Fruit fly (Drosophila melanogaster) whole organism, embryonic: ENCODE measurements around the gene CG13622.

Experiments used
- CG10654 ChIP-seq: fragments of 200-800 bp; sonication (Bioruptor generic); optimal IDR thresholded peaks from 2 replicates; lab custom pipeline; 2016; ENCODE audit warnings: missing biosample characterization, missing genetic modification characterization
- CG11247 ChIP-seq: fragments of 200-800 bp; sonication (Bioruptor generic); IDR thresholded peaks from 2 replicates; pipeline ENCODE4 v1.3.6; 2022; ENCODE audit warnings: missing biosample characterization, missing genetic modification characterization
- CG11456 ChIP-seq: fragments of 200-800 bp; sonication (Bioruptor generic); IDR thresholded peaks from 3 replicates; pipeline ENCODE4 v1.3.6; 2022; ENCODE audit warnings: missing biosample characterization, missing genetic modification characterization
- CG12071 ChIP-seq: fragments of 200-800 bp; sonication (Bioruptor generic); optimal IDR thresholded peaks from 3 replicates; lab custom pipeline; 2018; ENCODE audit warnings: missing biosample characterization, mild to moderate bottlenecking, missing genetic modification characterization
- CG12769 ChIP-seq: fragments of 200-800 bp; sonication (Bioruptor generic); optimal IDR thresholded peaks from 2 replicates; lab custom pipeline; 2019; ENCODE audit warnings: missing biosample characterization, mild to moderate bottlenecking, missing genetic modification characterization, moderate library complexity
- CG17359 ChIP-seq: fragments of 200-800 bp; sonication (Bioruptor generic); optimal IDR thresholded peaks from 3 replicates; lab custom pipeline; 2018; ENCODE audit warnings: missing biosample characterization, mild to moderate bottlenecking, missing genetic modification characterization, moderate library complexity
- CG17568 ChIP-seq: fragments of 200-800 bp; sonication (Bioruptor generic); optimal IDR thresholded peaks from 2 replicates; lab custom pipeline; 2018; ENCODE audit warnings: missing biosample characterization, mild to moderate bottlenecking, missing genetic modification characterization, moderate library complexity
- CG18599 ChIP-seq: fragments of 200-800 bp; sonication (Bioruptor generic); optimal IDR thresholded peaks from 3 replicates; lab custom pipeline; 2017; ENCODE audit warnings: missing biosample characterization, missing genetic modification characterization, mild to moderate bottlenecking, moderate library complexity, missing genetic modification reagents
- CG31365 ChIP-seq: fragments of 200-800 bp; sonication (Bioruptor generic); optimal IDR thresholded peaks from 2 replicates; lab custom pipeline; 2018; ENCODE audit warnings: missing biosample characterization, mild to moderate bottlenecking, missing genetic modification characterization
- CG33213 ChIP-seq: fragments of 200-800 bp; sonication (Bioruptor generic); optimal IDR thresholded peaks from 3 replicates; lab custom pipeline; 2016; ENCODE audit warnings: missing biosample characterization, missing genetic modification characterization
- CG3847 ChIP-seq: fragments of 200-800 bp; sonication (Bioruptor generic); IDR thresholded peaks from 2 replicates; pipeline ENCODE4 v1.3.6; 2022; ENCODE audit warnings: missing biosample characterization, missing genetic modification characterization
- CG4328 ChIP-seq: fragments of 200-800 bp; sonication (Bioruptor generic); optimal IDR thresholded peaks from 3 replicates; lab custom pipeline; 2017; ENCODE audit warnings: missing biosample characterization, missing genetic modification reagents, missing genetic modification characterization
- CG4854 ChIP-seq: fragments of 200-800 bp; sonication (Bioruptor generic); optimal IDR thresholded peaks from 2 replicates; lab custom pipeline; 2016; ENCODE audit warnings: missing biosample characterization, missing genetic modification characterization, inconsistent platforms
- CG5245 ChIP-seq: fragments of 200-800 bp; sonication (Bioruptor generic); optimal IDR thresholded peaks from 3 replicates; lab custom pipeline; 2016; ENCODE audit warnings: missing biosample characterization, missing genetic modification characterization
- CG6175 ChIP-seq: fragments of 200-800 bp; sonication (Bioruptor generic); IDR thresholded peaks from 3 replicates; pipeline ENCODE4 v1.3.6; 2022; ENCODE audit warnings: missing biosample characterization, missing genetic modification characterization
- CG7963 ChIP-seq: fragments of 200-800 bp; sonication (Bioruptor generic); IDR thresholded peaks from 3 replicates; pipeline ENCODE4 v1.3.6; 2022; ENCODE audit warnings: missing biosample characterization, missing genetic modification characterization; ENCODE audit not compliant: partially characterized antibody
- CG9215 ChIP-seq: fragments of 200-800 bp; sonication (Bioruptor generic); IDR thresholded peaks from 2 replicates; pipeline ENCODE4 v1.3.6; 2022; ENCODE audit warnings: missing biosample characterization, missing genetic modification characterization
- CG9727 ChIP-seq: fragments of 200-800 bp; sonication (Bioruptor generic); optimal IDR thresholded peaks from 3 replicates; lab custom pipeline; 2017; ENCODE audit warnings: missing biosample characterization, mild to moderate bottlenecking, missing genetic modification characterization
- CG9932 ChIP-seq: fragments of 200-800 bp; sonication (Bioruptor generic); IDR thresholded peaks from 2 replicates; pipeline ENCODE4 v1.3.6; 2022; ENCODE audit warnings: missing biosample characterization, missing genetic modification characterization
- CHES-1-like ChIP-seq: fragments of 200-800 bp; sonication (Bioruptor generic); optimal IDR thresholded peaks from 2 replicates; lab custom pipeline; 2016; ENCODE audit warnings: missing biosample characterization, missing genetic modification characterization
- D19B ChIP-seq: fragments of 200-800 bp; sonication (Bioruptor generic); optimal IDR thresholded peaks from 2 replicates; lab custom pipeline; 2017; ENCODE audit warnings: missing biosample characterization, mild to moderate bottlenecking, missing genetic modification characterization
- Dek ChIP-seq: fragments of 200-800 bp; sonication (Bioruptor generic); optimal IDR thresholded peaks from 3 replicates; lab custom pipeline; 2019; ENCODE audit warnings: missing biosample characterization, mild to moderate bottlenecking, missing genetic modification characterization, moderate library complexity
- Dref ChIP-seq: fragments of 200-800 bp; sonication (Bioruptor generic); IDR thresholded peaks from 2 replicates; pipeline ENCODE4 v1.3.6; 2022; ENCODE audit warnings: missing biosample characterization, missing genetic modification characterization
- H15 ChIP-seq: fragments of 200-800 bp; sonication (Bioruptor generic); IDR thresholded peaks from 3 replicates; pipeline ENCODE4 v1.3.6; 2022; ENCODE audit warnings: missing biosample characterization, missing genetic modification characterization
- HLH3B ChIP-seq: fragments of 200-800 bp; sonication (Bioruptor generic); IDR thresholded peaks from 2 replicates; pipeline ENCODE4 v1.3.6; 2022; ENCODE audit warnings: missing biosample characterization, missing genetic modification characterization
- Hr51 ChIP-seq, 2 experiments: fragments of 200-800 bp; sonication (Bioruptor generic); optimal IDR thresholded peaks; 2 replicates in 1 of 2; 3 replicates in 1 of 2; lab custom pipeline; 2016 to 2018; ENCODE audit warnings: missing biosample characterization in 2 of 2, missing genetic modification characterization in 2 of 2, mild to moderate bottlenecking in 1 of 2, moderate library complexity in 1 of 2
- MBD-R2 ChIP-seq: fragments of 200-800 bp; sonication (Bioruptor generic); IDR thresholded peaks from 2 replicates; pipeline ENCODE4 v1.3.6; 2022; ENCODE audit warnings: missing biosample characterization, missing genetic modification characterization
- Med ChIP-seq: fragments of 200-800 bp; sonication (Bioruptor generic); peaks from one replicate; lab custom pipeline; 2016; ENCODE audit warnings: missing biosample characterization, missing genetic modification characterization, mild to moderate bottlenecking, inconsistent platforms, moderate library complexity
- Myb ChIP-seq: fragments of 200-800 bp; sonication (Bioruptor generic); optimal IDR thresholded peaks from 2 replicates; lab custom pipeline; 2016; ENCODE audit warnings: missing biosample characterization, missing genetic modification characterization
- Ravus ChIP-seq: fragments of 200-800 bp; sonication (Bioruptor generic); IDR thresholded peaks from 2 replicates; pipeline ENCODE4 v1.3.6; 2022; ENCODE audit warnings: missing biosample characterization, missing genetic modification characterization
- ato ChIP-seq: fragments of 200-800 bp; sonication (Bioruptor generic); IDR thresholded peaks from 2 replicates; pipeline ENCODE4 v1.3.6; 2022; ENCODE audit warnings: missing biosample characterization, missing genetic modification characterization; ENCODE audit not compliant: partially characterized antibody
- dm ChIP-seq: fragments of 200-800 bp; sonication (Bioruptor generic); optimal IDR thresholded peaks from 3 replicates; lab custom pipeline; 2016; ENCODE audit warnings: missing biosample characterization, missing genetic modification characterization
- dmrt99B ChIP-seq: fragments of 200-800 bp; sonication (Bioruptor generic); optimal IDR thresholded peaks from 2 replicates; lab custom pipeline; 2018; ENCODE audit warnings: missing biosample characterization, mild to moderate bottlenecking, missing genetic modification characterization, moderate library complexity
- dysf ChIP-seq: fragments of 200-800 bp; sonication (Bioruptor generic); IDR thresholded peaks from 3 replicates; pipeline ENCODE4 v1.3.6; 2022; ENCODE audit warnings: missing biosample characterization, missing genetic modification characterization
- emc ChIP-seq: fragments of 200-800 bp; sonication (Bioruptor generic); optimal IDR thresholded peaks from 2 replicates; lab custom pipeline; 2016; ENCODE audit warnings: missing biosample characterization, missing genetic modification characterization
- ems ChIP-seq: fragments of 200-800 bp; sonication (Bioruptor generic); optimal IDR thresholded peaks from 3 replicates; lab custom pipeline; 2016; ENCODE audit warnings: missing biosample characterization, missing genetic modification characterization
- lola ChIP-seq, 3 experiments: fragments of >200 bp in 2 of 3; fragments of 200-800 bp in 1 of 3; sonication (Bioruptor generic) in 1 of 3; optimal IDR thresholded peaks; 2 replicates each; lab custom pipeline; 2017 to 2019; ENCODE audit warnings: missing biosample characterization in 3 of 3, missing genetic modification characterization in 3 of 3, mild to moderate bottlenecking in 1 of 3, moderate library complexity in 1 of 3
- mam ChIP-seq: fragments of 200-800 bp; sonication (Bioruptor generic); optimal IDR thresholded peaks from 3 replicates; lab custom pipeline; 2016; ENCODE audit warnings: missing biosample characterization, missing genetic modification characterization
- otp ChIP-seq: fragments of 200-800 bp; sonication (Bioruptor generic); IDR thresholded peaks from 3 replicates; pipeline ENCODE4, ENCODE4 v1.3.6; 2022; ENCODE audit warnings: missing biosample characterization, missing genetic modification characterization
- peb ChIP-seq: fragments of 200-800 bp; sonication (Bioruptor generic); IDR thresholded peaks from 2 replicates; pipeline ENCODE4 v1.3.6; 2022; ENCODE audit warnings: missing biosample characterization, missing genetic modification characterization
- pnt ChIP-seq: fragments of 200-800 bp; sonication (Bioruptor generic); optimal IDR thresholded peaks from 3 replicates; lab custom pipeline; 2016; ENCODE audit warnings: missing biosample characterization, missing genetic modification characterization
- ranshi ChIP-seq: fragments of 200-800 bp; sonication (Bioruptor generic); IDR thresholded peaks from 2 replicates; pipeline ENCODE4 v1.3.6; 2022; ENCODE audit warnings: missing biosample characterization, missing genetic modification characterization
- repo ChIP-seq: fragments of 200-800 bp; sonication (Bioruptor generic); optimal IDR thresholded peaks from 2 replicates; lab custom pipeline; 2016; ENCODE audit warnings: missing biosample characterization, missing genetic modification characterization
- row ChIP-seq: fragments of 200-800 bp; sonication (Bioruptor generic); IDR thresholded peaks from 3 replicates; pipeline ENCODE4 v1.3.6; 2022; ENCODE audit warnings: missing biosample characterization, missing genetic modification characterization
- schlank ChIP-seq: fragments of 200-800 bp; sonication (Bioruptor generic); optimal IDR thresholded peaks from 2 replicates; lab custom pipeline; 2018; ENCODE audit warnings: missing biosample characterization, mild to moderate bottlenecking, missing genetic modification characterization
- seq ChIP-seq: fragments of 200-800 bp; sonication (Bioruptor generic); IDR thresholded peaks from 2 replicates; pipeline ENCODE4 v1.3.6; 2022; ENCODE audit warnings: missing biosample characterization, missing genetic modification characterization
- shn ChIP-seq: fragments of 200-800 bp; sonication (Bioruptor generic); optimal IDR thresholded peaks from 3 replicates; lab custom pipeline; 2016; ENCODE audit warnings: missing biosample characterization, missing genetic modification characterization
- stwl ChIP-seq: fragments of 200-800 bp; sonication (Bioruptor generic); optimal IDR thresholded peaks from 3 replicates; lab custom pipeline; 2018; ENCODE audit warnings: missing biosample characterization, mild to moderate bottlenecking, missing genetic modification characterization, moderate library complexity
- tap ChIP-seq: fragments of 200-800 bp; optimal IDR thresholded peaks from 3 replicates; lab custom pipeline; 2019; ENCODE audit warnings: missing biosample characterization, mild to moderate bottlenecking, missing genetic modification characterization, moderate library complexity
- tx ChIP-seq: fragments of 200-800 bp; sonication (Bioruptor generic); optimal IDR thresholded peaks from 2 replicates; lab custom pipeline; 2016; ENCODE audit warnings: missing biosample characterization, missing genetic modification characterization

The CG13622 gene

dm6 chr3R:24543676-24544277, 20.3 kb upstream of the CG13622 start, which contains the start of gene Cftr (continued):
- TF ChIP-seq CG7963 (GFP tag; lab: Robert Waterston, UW), result no peak
- peak; percentile 9; the same call in 1 of the 2 replicates for TF ChIP-seq MBD-R2 (GFP tag; lab: Robert Waterston, UW)
- peak; percentile 33 for TF ChIP-seq Myb (GFP tag; lab: Kevin White, UChicago)
- TF ChIP-seq CG4854 (GFP tag; lab: Kevin White, UChicago), result peak; percentile 44
- peak; percentile 50 for TF ChIP-seq shn (GFP tag; lab: Kevin White, UChicago)
- TF ChIP-seq seq (GFP tag; lab: Robert Waterston, UW), result no peak
- TF ChIP-seq CG17359 (tag; lab: Kevin White, UChicago), result peak; percentile 56
- peak; percentile 46 for TF ChIP-seq dm
- peak; percentile 63 for TF ChIP-seq CG3847 (GFP tag; lab: Robert Waterston, UW)
- no peak for TF ChIP-seq emc (GFP tag; lab: Kevin White, UChicago)
- TF ChIP-seq pnt, result peak; percentile 14
- peak; percentile 63 for TF ChIP-seq CHES-1-like (GFP tag; lab: Kevin White, UChicago)
- peak; percentile 7 for TF ChIP-seq tx
- TF ChIP-seq row, result peak; percentile 43
- peak in 1 of 2 experiments; percentile 43 for TF ChIP-seq Hr51 (GFP tag; optimal IDR thresholded peaks at IDR 0.05; lab: Kevin White, UChicago)
- peak; percentile 65; the same call in 1 of the 2 replicates for TF ChIP-seq ato (GFP tag; lab: Robert Waterston, UW)
- TF ChIP-seq Med (GFP tag; lab: Kevin White, UChicago), result peak; percentile 96
- TF ChIP-seq CG10654, result peak; percentile 15
- TF ChIP-seq schlank (tag; lab: Kevin White, UChicago), result peak; percentile 12
- TF ChIP-seq Dref (GFP tag; lab: Robert Waterston, UW), result peak; percentile 72
- peak; percentile 44; the same call in 1 of the 2 replicates for TF ChIP-seq ranshi
- TF ChIP-seq otp (GFP tag; lab: Robert Waterston, UW), result peak; percentile 36; the same call in 1 of the 3 replicates
- TF ChIP-seq CG4328 (GFP tag; lab: Kevin White, UChicago), result peak; percentile 23
- peak; percentile 70 for TF ChIP-seq CG9932 (GFP tag; lab: Robert Waterston, UW)
- peak; percentile 47 for TF ChIP-seq Dek (tag; lab: Kevin White, UChicago)
- TF ChIP-seq Ravus (GFP tag; lab: Robert Waterston, UW), result no peak
- TF ChIP-seq CG18599, result peak; percentile 73
- TF ChIP-seq stwl (tag; lab: Kevin White, UChicago), result peak; percentile 35
- TF ChIP-seq CG11247 (GFP tag; lab: Robert Waterston, UW), result peak; percentile 46
- TF ChIP-seq CG5245 (GFP tag; lab: Kevin White, UChicago), result peak; percentile 10
- TF ChIP-seq dmrt99B (tag; lab: Kevin White, UChicago), result peak; percentile 5
- peak; percentile 29 for TF ChIP-seq tap (tag; lab: Kevin White, UChicago)
- TF ChIP-seq CG31365 (tag; lab: Kevin White, UChicago), result peak; percentile 53
- no peak for TF ChIP-seq CG9727 (GFP tag; lab: Kevin White, UChicago)
- peak; percentile 57; the same call in 2 of the 3 replicates for TF ChIP-seq H15 (GFP tag; lab: Robert Waterston, UW)
- peak; percentile 65 for TF ChIP-seq ems (GFP tag; lab: Kevin White, UChicago)
- no peak for TF ChIP-seq CG9215 (GFP tag; lab: Robert Waterston, UW)
- TF ChIP-seq CG11456 (GFP tag; lab: Robert Waterston, UW), result peak; percentile 51; the same call in 1 of the 3 replicates
- peak; percentile 39; the same call in 1 of the 2 replicates for TF ChIP-seq HLH3B
- TF ChIP-seq lola (GFP tag; optimal IDR thresholded peaks at IDR 0.05; lab: Kevin White, UChicago), result no peak
- TF ChIP-seq dysf (GFP tag; lab: Robert Waterston, UW), result peak; percentile 42; the same call in 1 of the 3 replicates
- peak; percentile 30 for TF ChIP-seq CG33213 (GFP tag; lab: Kevin White, UChicago)
- peak; percentile 33 for TF ChIP-seq repo (GFP tag; lab: Kevin White, UChicago)
- TF ChIP-seq peb (GFP tag; lab: Robert Waterston, UW), result no peak
- TF ChIP-seq CG17568 (GFP tag; lab: Kevin White, UChicago), result peak; percentile 40
- peak; percentile 82 for TF ChIP-seq CG12769
- peak; percentile 60 for TF ChIP-seq mam
- TF ChIP-seq D19B (GFP tag; lab: Kevin White, UChicago), result no peak
- peak; percentile 20; the same call in 1 of the 3 replicates for TF ChIP-seq CG6175 (GFP tag; lab: Robert Waterston, UW)
- peak; percentile 77 for TF ChIP-seq CG12071 (GFP tag; lab: Kevin White, UChicago)
